Worm (Caenorhabditis elegans) whole organism, L3 larva: ENCODE data around the gene mboa-6.

Experiments
- R02D3.7 ChIP-seq: fragments of 150-350 bp; optimal IDR thresholded peaks from 2 replicates; lab custom pipeline; 2014; ENCODE audit warnings: missing biosample characterization, missing genetic modification characterization
- ZK546.5 ChIP-seq: sonication (generic microtip); optimal IDR thresholded peaks from 2 replicates; lab custom pipeline; 2017; ENCODE audit warnings: missing biosample characterization, missing genetic modification characterization
- aly-2 ChIP-seq: fragments of 150-350 bp; optimal IDR thresholded peaks from 2 replicates; lab custom pipeline; 2014; ENCODE audit warnings: missing biosample characterization, missing genetic modification characterization
- ama-1 ChIP-seq: fragments of 150-350 bp; optimal IDR thresholded peaks from 2 replicates; lab custom pipeline; 2018
- ceh-16 ChIP-seq: sonication (generic microtip); optimal IDR thresholded peaks from 2 replicates; lab custom pipeline; 2017; ENCODE audit warnings: missing biosample characterization, missing genetic modification characterization
- ceh-28 ChIP-seq: fragments of 150-350 bp; optimal IDR thresholded peaks from 2 replicates; lab custom pipeline; 2014; ENCODE audit warnings: missing biosample characterization, missing genetic modification reagents, missing genetic modification characterization
- ceh-82 ChIP-seq: fragments of 150-350 bp; optimal IDR thresholded peaks from 2 replicates; lab custom pipeline; 2014; ENCODE audit warnings: missing biosample characterization, missing genetic modification characterization
- ceh-9 ChIP-seq: sonication (generic microtip); optimal IDR thresholded peaks from 2 replicates; lab custom pipeline; 2018; ENCODE audit warnings: missing biosample characterization, missing genetic modification characterization
- daf-12 ChIP-seq: fragments of 150-350 bp; optimal IDR thresholded peaks from 2 replicates; lab custom pipeline; 2014; ENCODE audit warnings: missing biosample characterization, missing genetic modification reagents, missing genetic modification characterization
- egl-27 ChIP-seq: sonication (generic microtip); optimal IDR thresholded peaks from 4 replicates; lab custom pipeline; 2017; ENCODE audit warnings: missing biosample characterization, missing genetic modification reagents, missing genetic modification characterization
- egl-5 ChIP-seq: fragments of 150-350 bp; optimal IDR thresholded peaks from 2 replicates; lab custom pipeline; 2017; ENCODE audit warnings: missing biosample characterization, missing genetic modification reagents, missing genetic modification characterization, inconsistent platforms
- elt-1 ChIP-seq: fragments of 150-350 bp; optimal IDR thresholded peaks from 2 replicates; lab custom pipeline; 2014; ENCODE audit warnings: missing biosample characterization, missing genetic modification characterization
- elt-2 ChIP-seq: sonication (generic microtip); optimal IDR thresholded peaks from 2 replicates; lab custom pipeline; 2016; ENCODE audit warnings: missing genetic modification reagents, mild to moderate bottlenecking, missing genetic modification characterization, missing compliant biosample characterization
- elt-3 ChIP-seq, 3 experiments: fragments of 150-350 bp in 1 of 3; sonication (generic microtip) in 2 of 3; optimal IDR thresholded peaks; 2 replicates in 2 of 3; 4 replicates in 1 of 3; lab custom pipeline; 2014 to 2017; ENCODE audit warnings: missing biosample characterization in 3 of 3, missing genetic modification characterization in 3 of 3
- eor-1 ChIP-seq, 2 experiments: fragments of 150-350 bp; optimal IDR thresholded peaks; 2 replicates each; lab custom pipeline; 2014 to 2018; ENCODE audit warnings: missing biosample characterization in 2 of 2, missing genetic modification characterization in 2 of 2
- fkh-10 ChIP-seq: sonication (generic microtip); optimal IDR thresholded peaks from 2 replicates; lab custom pipeline; 2017; ENCODE audit warnings: missing biosample characterization, missing genetic modification reagents, missing genetic modification characterization
- fkh-2 ChIP-seq: fragments of 150-350 bp; optimal IDR thresholded peaks from 2 replicates; lab custom pipeline; 2014; ENCODE audit warnings: missing biosample characterization, missing genetic modification reagents, missing genetic modification characterization
- fos-1 ChIP-seq: fragments of 150-350 bp; optimal IDR thresholded peaks from 2 replicates; lab custom pipeline; 2014; ENCODE audit warnings: missing biosample characterization, missing genetic modification characterization
- hmg-11 ChIP-seq: sonication (generic microtip); optimal IDR thresholded peaks from 2 replicates; lab custom pipeline; 2016; ENCODE audit warnings: missing genetic modification characterization, missing compliant biosample characterization
- jun-1 ChIP-seq: fragments of 150-350 bp; optimal IDR thresholded peaks from 2 replicates; lab custom pipeline; 2014; ENCODE audit warnings: missing biosample characterization, missing genetic modification reagents, missing genetic modification characterization
- lin-15B ChIP-seq: fragments of 150-350 bp; optimal IDR thresholded peaks from 2 replicates; lab custom pipeline; 2014; ENCODE audit warnings: missing biosample characterization, missing genetic modification characterization
- lin-39 ChIP-seq: fragments of 150-350 bp; optimal IDR thresholded peaks from 2 replicates; lab custom pipeline; 2018; ENCODE audit warnings: missing biosample characterization, missing genetic modification reagents, missing genetic modification characterization
- lsy-12 ChIP-seq: sonication (generic microtip); optimal IDR thresholded peaks from 2 replicates; lab custom pipeline; 2016; ENCODE audit warnings: mild to moderate bottlenecking, missing genetic modification characterization, missing compliant biosample characterization
- mdl-1 ChIP-seq: fragments of 150-350 bp; optimal IDR thresholded peaks from 2 replicates; lab custom pipeline; 2014; ENCODE audit warnings: missing biosample characterization, missing genetic modification characterization
- mml-1 ChIP-seq: fragments of 150-350 bp; sonication (generic microtip); optimal IDR thresholded peaks from 3 replicates; lab custom pipeline; 2014; ENCODE audit warnings: missing biosample characterization, missing genetic modification characterization
- nfya-1 ChIP-seq: sonication (generic microtip); optimal IDR thresholded peaks from 2 replicates; lab custom pipeline; 2017; ENCODE audit warnings: missing genetic modification characterization, mild to moderate bottlenecking, missing compliant biosample characterization, antibody characterized with exemption, moderate library complexity; ENCODE audit not compliant: insufficient read depth
- nhr-11 ChIP-seq: fragments of 150-350 bp; optimal IDR thresholded peaks from 2 replicates; lab custom pipeline; 2014; ENCODE audit warnings: missing biosample characterization, missing genetic modification characterization
- nhr-12 ChIP-seq: fragments of 150-350 bp; optimal IDR thresholded peaks from 2 replicates; lab custom pipeline; 2014; ENCODE audit warnings: missing biosample characterization, missing genetic modification characterization
- nhr-23 ChIP-seq: fragments of 150-350 bp; optimal IDR thresholded peaks from 2 replicates; lab custom pipeline; 2014; ENCODE audit warnings: missing biosample characterization, missing genetic modification reagents, missing genetic modification characterization
- nhr-237 ChIP-seq: fragments of 150-350 bp; optimal IDR thresholded peaks from 2 replicates; lab custom pipeline; 2014; ENCODE audit warnings: missing biosample characterization, missing genetic modification characterization
- nhr-25 ChIP-seq: sonication (generic microtip); optimal IDR thresholded peaks from 2 replicates; lab custom pipeline; 2017; ENCODE audit warnings: missing biosample characterization, missing genetic modification characterization
- nhr-28 ChIP-seq: fragments of 150-350 bp; optimal IDR thresholded peaks from 2 replicates; lab custom pipeline; 2014; ENCODE audit warnings: missing biosample characterization, missing genetic modification characterization
- nhr-43 ChIP-seq: sonication (generic microtip); optimal IDR thresholded peaks from 2 replicates; lab custom pipeline; 2016; ENCODE audit warnings: mild to moderate bottlenecking, missing genetic modification characterization, missing compliant biosample characterization; ENCODE audit not compliant: poor library complexity, severe bottlenecking
- nhr-67 ChIP-seq: fragments of 150-350 bp; optimal IDR thresholded peaks from 2 replicates; lab custom pipeline; 2014; ENCODE audit warnings: missing biosample characterization, missing genetic modification characterization
- nhr-76 ChIP-seq: fragments of 150-350 bp; sonication (generic microtip); optimal IDR thresholded peaks from 5 replicates; lab custom pipeline; 2014; ENCODE audit warnings: missing biosample characterization, missing genetic modification characterization
- nhr-77 ChIP-seq: fragments of 150-350 bp; optimal IDR thresholded peaks from 2 replicates; lab custom pipeline; 2014; ENCODE audit warnings: missing biosample characterization, missing genetic modification characterization
- pha-4 ChIP-seq: fragments of 150-350 bp; optimal IDR thresholded peaks from 2 replicates; lab custom pipeline; 2014; ENCODE audit warnings: missing biosample characterization, missing genetic modification reagents, missing genetic modification characterization
- pqm-1 ChIP-seq: fragments of 150-350 bp; optimal IDR thresholded peaks from 2 replicates; lab custom pipeline; 2017; ENCODE audit warnings: missing biosample characterization, missing genetic modification characterization, inconsistent platforms
- sea-2 ChIP-seq: fragments of 150-350 bp; sonication (generic microtip); optimal IDR thresholded peaks from 4 replicates; lab custom pipeline; 2014; ENCODE audit warnings: missing biosample characterization, missing genetic modification reagents, missing genetic modification characterization
- skn-1 ChIP-seq: fragments of 150-350 bp; optimal IDR thresholded peaks from 2 replicates; lab custom pipeline; 2014; ENCODE audit warnings: missing biosample characterization, missing genetic modification characterization
- snpc-4 ChIP-seq: fragments of 150-350 bp; optimal IDR thresholded peaks from 2 replicates; lab custom pipeline; 2014; ENCODE audit warnings: missing biosample characterization, missing genetic modification characterization
- tbx-2 ChIP-seq: sonication (generic microtip); optimal IDR thresholded peaks from 2 replicates; lab custom pipeline; 2016; ENCODE audit warnings: mild to moderate bottlenecking, missing genetic modification characterization, missing compliant biosample characterization
- unc-39 ChIP-seq: sonication (generic microtip); optimal IDR thresholded peaks from 4 replicates; lab custom pipeline; 2017; ENCODE audit warnings: missing biosample characterization, missing genetic modification characterization
- unc-62 ChIP-seq: fragments of 150-350 bp; sonication (generic microtip); optimal IDR thresholded peaks from 4 replicates; lab custom pipeline; 2014; ENCODE audit warnings: missing biosample characterization, missing genetic modification reagents, missing genetic modification characterization
- zag-1 ChIP-seq: fragments of 150-350 bp; optimal IDR thresholded peaks from 2 replicates; lab custom pipeline; 2014; ENCODE audit warnings: missing biosample characterization, missing genetic modification characterization
- ztf-11 ChIP-seq: fragments of 150-350 bp; optimal IDR thresholded peaks from 2 replicates; lab custom pipeline; 2014; ENCODE audit warnings: missing biosample characterization, missing genetic modification characterization
- ztf-4 ChIP-seq: fragments of 150-350 bp; optimal IDR thresholded peaks from 2 replicates; lab custom pipeline; 2014; ENCODE audit warnings: missing biosample characterization, missing genetic modification characterization

Gene mboa-6

DNA sequence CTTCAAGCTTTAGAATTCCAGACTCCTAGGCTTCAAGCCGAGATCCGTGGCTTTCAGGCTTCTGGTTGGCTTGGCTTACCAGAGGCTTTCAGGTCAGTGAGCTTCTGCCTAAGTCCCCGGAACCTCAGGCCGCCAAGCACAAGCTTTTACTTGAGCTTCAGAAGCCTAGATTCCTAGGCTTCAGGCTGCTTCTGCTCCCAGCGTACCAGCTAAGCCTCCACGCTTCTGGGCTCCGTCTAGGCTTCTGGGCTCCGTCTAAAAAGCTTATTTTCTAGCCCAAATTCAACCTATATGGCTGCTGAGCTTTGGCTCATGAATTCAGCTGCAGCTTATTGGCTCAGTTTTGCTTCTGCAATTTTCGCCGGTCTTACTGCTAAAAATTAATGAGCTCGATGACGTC lies 36.0 kb downstream of the mboa-6 start:
- TF ChIP-seq lsy-12 (tag; lab: Kevin White, UChicago) (no peak), nhr-67 (tag; lab: Kevin White, UChicago) (no peak), unc-62 (GFP tag; lab: Kevin White, UChicago) (no peak), ceh-9 (no peak), elt-2 (tag; lab: Kevin White, UChicago) (no peak), nhr-28 (no peak), tbx-2 (tag; lab: Kevin White, UChicago) (no peak), lin-39 (tag; lab: Kevin White, UChicago) (no peak), ztf-4 (no peak), ceh-16 (no peak), sea-2 (GFP tag; lab: Kevin White, UChicago) (no peak), ama-1 (lab: Kevin White, UChicago) (no peak), jun-1 (tag; lab: Kevin White, UChicago) (no peak), aly-2 (tag; lab: Kevin White, UChicago) (no peak), daf-12 (tag; lab: Kevin White, UChicago) (no peak), lin-15B (tag; lab: Kevin White, UChicago) (no peak), ceh-82 (tag; lab: Kevin White, UChicago) (no peak), eor-1 (tag; optimal IDR thresholded peaks at IDR 0.05; lab: Kevin White, UChicago) (no peak), nhr-43 (tag; lab: Kevin White, UChicago) (no peak), unc-39 (tag; lab: Kevin White, UChicago) (no peak)
- TF ChIP-seq, all 47 proteins: peak for 0

ce11 chrIII:1925048-1925537 lies 36.7 kb downstream of the mboa-6 start:
- TF ChIP-seq R02D3.7 (peak; percentile 80), skn-1 (tag; lab: Kevin White, UChicago) (peak; percentile 96), fkh-10 (GFP tag; lab: Kevin White, UChicago) (peak; percentile 61), tbx-2 (tag; lab: Kevin White, UChicago) (peak; percentile 96), eor-1 (tag; optimal IDR thresholded peaks at IDR 0.05; lab: Kevin White, UChicago) (peak in 1 of 2 experiments; percentile 25), nhr-11 (peak; percentile 94), sea-2 (GFP tag; lab: Kevin White, UChicago) (peak; percentile 53), nhr-28 (peak; percentile 65), lsy-12 (tag; lab: Kevin White, UChicago) (peak; percentile 93), ceh-16 (no peak), lin-39 (tag; lab: Kevin White, UChicago) (peak; percentile 94), ceh-28 (tag; lab: Kevin White, UChicago) (peak; percentile 92), pqm-1 (peak; percentile 97), jun-1 (tag; lab: Kevin White, UChicago) (peak; percentile 98), lin-15B (tag; lab: Kevin White, UChicago) (peak; percentile 58), daf-12 (tag; lab: Kevin White, UChicago) (peak; percentile 75), hmg-11 (tag; lab: Kevin White, UChicago) (peak; percentile 96), snpc-4 (tag; lab: Kevin White, UChicago) (peak; percentile 59), ceh-9 (no peak), elt-1 (tag; lab: Kevin White, UChicago) (peak; percentile 89), zag-1 (tag; lab: Kevin White, UChicago) (peak; percentile 89), unc-39 (tag; lab: Kevin White, UChicago) (peak; percentile 70), elt-3 (tag; optimal IDR thresholded peaks at IDR 0.05; lab: Kevin White, UChicago) (peak; percentile 29 to 87 (median 60)), mml-1 (tag; lab: Kevin White, UChicago) (no peak), nhr-25 (tag; lab: Kevin White, UChicago) (peak; percentile 99), egl-27 (peak; percentile 98), elt-2 (tag; lab: Kevin White, UChicago) (peak; percentile 97), ztf-4 (peak; percentile 61), unc-62 (GFP tag; lab: Kevin White, UChicago) (peak; percentile 99), ZK546.5 (no peak), fos-1 (tag; lab: Kevin White, UChicago) (peak; percentile 87), fkh-2 (tag; lab: Kevin White, UChicago) (peak; percentile 3), nhr-23 (tag; lab: Kevin White, UChicago) (peak; percentile 99), nhr-77 (tag; lab: Kevin White, UChicago) (peak; percentile 80), nfya-1 (peak; percentile 96), aly-2 (tag; lab: Kevin White, UChicago) (peak; percentile 59), mdl-1 (tag; lab: Kevin White, UChicago) (peak; percentile 93), ztf-11 (tag; lab: Kevin White, UChicago) (no peak), nhr-237 (tag; lab: Kevin White, UChicago) (no peak), nhr-67 (tag; lab: Kevin White, UChicago) (no peak), nhr-43 (tag; lab: Kevin White, UChicago) (peak; percentile 99), nhr-12 (tag; lab: Kevin White, UChicago) (no peak), ama-1 (lab: Kevin White, UChicago) (peak; percentile 56), ceh-82 (tag; lab: Kevin White, UChicago) (peak; percentile 92), egl-5 (peak; percentile 88), pha-4 (tag; lab: Kevin White, UChicago) (peak; percentile 99), nhr-76 (peak; percentile 55)
